Worm (Caenorhabditis elegans) whole organism, L4 larva: ENCODE results near the gene Y26G10.5.
"Not testable (repeated sequence)": the region's sequence is repeated elsewhere in the genome, so short reads cannot be mapped to it uniquely, and the experiment has no call there.

Experiments
- F26F4.8 ChIP-seq: fragments of 200-800 bp; sonication (Bioruptor generic); conservative IDR thresholded peaks from 2 replicates; pipeline ENCODE4 v1.3.6; 2022; ENCODE audit warnings: missing genetic modification characterization, missing compliant biosample characterization
- F44E2.7 ChIP-seq: fragments of 200-800 bp; sonication (Bioruptor generic); IDR thresholded peaks from 2 replicates; pipeline ENCODE4 v2.1.2; 2022; ENCODE audit warnings: missing genetic modification characterization, missing compliant biosample characterization
- F49E8.2 ChIP-seq: sonication (generic microtip); optimal IDR thresholded peaks from 2 replicates; lab custom pipeline; 2016; ENCODE audit warnings: missing compliant biosample characterization, mild to moderate bottlenecking, missing genetic modification characterization, borderline replicate concordance
- Y105C5A.15 ChIP-seq: fragments of 200-800 bp; sonication (Bioruptor generic); IDR thresholded peaks from 2 replicates; pipeline ENCODE4 v1.3.6; 2022; ENCODE audit warnings: missing genetic modification characterization, missing compliant biosample characterization
- Y5F2A.4 ChIP-seq: fragments of 200-800 bp; sonication (Bioruptor generic); optimal IDR thresholded peaks from 2 replicates; lab custom pipeline; 2018; ENCODE audit warnings: mild to moderate bottlenecking, missing genetic modification characterization, missing compliant biosample characterization
- ZK337.2 ChIP-seq: fragments of 200-800 bp; sonication (Bioruptor generic); IDR thresholded peaks from 2 replicates; pipeline ENCODE4 v1.3.6; 2022; ENCODE audit warnings: missing genetic modification reagents, missing genetic modification characterization, missing compliant biosample characterization
- ama-1 ChIP-seq: fragments of 150-350 bp; optimal IDR thresholded peaks from 2 replicates; lab custom pipeline; 2014; ENCODE audit warnings: inconsistent platforms, mixed read lengths
- ceh-28 ChIP-seq: fragments of 150-350 bp; optimal IDR thresholded peaks from 2 replicates; lab custom pipeline; 2014; ENCODE audit warnings: missing biosample characterization, missing genetic modification reagents, missing genetic modification characterization
- ceh-62 ChIP-seq: sonication (generic microtip); optimal IDR thresholded peaks from 2 replicates; lab custom pipeline; 2017; ENCODE audit warnings: missing biosample characterization, missing genetic modification characterization
- cey-2 ChIP-seq: sonication (generic microtip); optimal IDR thresholded peaks from 3 replicates; lab custom pipeline; 2017; ENCODE audit warnings: missing genetic modification characterization, mild to moderate bottlenecking, missing compliant biosample characterization, antibody characterized with exemption, borderline replicate concordance; ENCODE audit not compliant: insufficient read depth
- ctbp-1 ChIP-seq: fragments of 200-800 bp; sonication (Bioruptor generic); IDR thresholded peaks from 2 replicates; pipeline ENCODE4 v1.3.6; 2022; ENCODE audit warnings: missing genetic modification reagents, missing genetic modification characterization, missing compliant biosample characterization
- dpl-1 ChIP-seq: fragments of 150-350 bp; optimal IDR thresholded peaks from 2 replicates; lab custom pipeline; 2014; ENCODE audit warnings: missing biosample characterization, missing genetic modification reagents, missing genetic modification characterization
- egl-27 ChIP-seq: sonication (generic microtip); optimal IDR thresholded peaks from 3 replicates; lab custom pipeline; 2017; ENCODE audit warnings: missing biosample characterization, missing genetic modification reagents, missing genetic modification characterization
- egl-43 ChIP-seq: fragments of 200-800 bp; sonication (Bioruptor generic); IDR thresholded peaks from 2 replicates; pipeline ENCODE4 v1.3.6; 2022; ENCODE audit warnings: missing genetic modification reagents, missing genetic modification characterization, missing compliant biosample characterization
- fos-1 ChIP-seq: fragments of 150-350 bp; optimal IDR thresholded peaks from 2 replicates; lab custom pipeline; 2014; ENCODE audit warnings: missing biosample characterization, missing genetic modification characterization
- hmg-1.1 ChIP-seq: fragments of 200-800 bp; sonication (Bioruptor generic); IDR thresholded peaks from 2 replicates; pipeline ENCODE4 v1.3.6; 2022; ENCODE audit warnings: missing genetic modification reagents, missing genetic modification characterization, missing compliant biosample characterization
- lim-7 ChIP-seq: fragments of 200-800 bp; sonication (Bioruptor generic); IDR thresholded peaks from 2 replicates; pipeline ENCODE4 v1.3.6; 2022; ENCODE audit warnings: missing genetic modification characterization, missing compliant biosample characterization
- lin-15B ChIP-seq: fragments of 150-350 bp; sonication (generic microtip); optimal IDR thresholded peaks from 3 replicates; lab custom pipeline; 2014; ENCODE audit warnings: missing biosample characterization, missing genetic modification characterization
- lin-29 ChIP-seq: fragments of 200-800 bp; sonication (Bioruptor generic); IDR thresholded peaks from 2 replicates; pipeline ENCODE4 v1.3.6; 2022; ENCODE audit warnings: missing genetic modification reagents, missing genetic modification characterization, missing compliant biosample characterization
- lin-38 ChIP-seq: fragments of 200-800 bp; sonication (Bioruptor generic); IDR thresholded peaks from 2 replicates; pipeline ENCODE4 v1.3.6; 2022; ENCODE audit warnings: missing genetic modification reagents, missing genetic modification characterization, missing compliant biosample characterization
- madf-5 ChIP-seq, 2 experiments: fragments of 200-800 bp; sonication (Bioruptor generic); IDR thresholded peaks; 2 replicates each; pipeline ENCODE4 v1.3.6; 2022; ENCODE audit warnings: missing compliant biosample characterization in 2 of 2, missing genetic modification characterization in 2 of 2
- mxl-3 ChIP-seq: fragments of 200-800 bp; sonication (Bioruptor generic); optimal IDR thresholded peaks from 2 replicates; lab custom pipeline; 2018; ENCODE audit warnings: mild to moderate bottlenecking, missing genetic modification characterization, missing compliant biosample characterization
- nhr-237 ChIP-seq: sonication (generic microtip); optimal IDR thresholded peaks from 2 replicates; lab custom pipeline; 2017; ENCODE audit warnings: missing biosample characterization, missing genetic modification characterization
- nhr-41 ChIP-seq: fragments of 200-800 bp; sonication (Bioruptor generic); IDR thresholded peaks from 2 replicates; pipeline ENCODE4 v1.3.6; 2022; ENCODE audit warnings: missing genetic modification reagents, missing genetic modification characterization, missing compliant biosample characterization
- pha-4 ChIP-seq, 2 experiments: fragments of 150-350 bp in 1 of 2; fragments of 200-800 bp in 1 of 2; sonication (Bioruptor generic) in 1 of 2; IDR thresholded peaks in 1 of 2; optimal IDR thresholded peaks in 1 of 2; 2 replicates each; pipeline versions ENCODE4 v1.3.6 to Lab custom; 2014 to 2022; ENCODE audit warnings: missing genetic modification characterization in 2 of 2, missing genetic modification reagents in 2 of 2, missing biosample characterization in 1 of 2, missing compliant biosample characterization in 1 of 2
- set-16 ChIP-seq: fragments of 200-800 bp; sonication (Bioruptor generic); IDR thresholded peaks from 2 replicates; pipeline ENCODE4 v1.3.6; 2022; ENCODE audit warnings: missing genetic modification reagents, missing genetic modification characterization, missing compliant biosample characterization
- snpc-1.2 ChIP-seq: fragments of 200-800 bp; sonication (Bioruptor generic); IDR thresholded peaks from 2 replicates; pipeline ENCODE4 v1.3.6; 2022; ENCODE audit warnings: missing genetic modification reagents, missing genetic modification characterization, missing compliant biosample characterization
- spr-1 ChIP-seq: sonication (generic microtip); optimal IDR thresholded peaks from 2 replicates; lab custom pipeline; 2016; ENCODE audit warnings: mild to moderate bottlenecking, missing genetic modification characterization, missing compliant biosample characterization
- unc-130 ChIP-seq: sonication (generic microtip); optimal IDR thresholded peaks from 2 replicates; lab custom pipeline; 2016; ENCODE audit warnings: missing genetic modification reagents, missing genetic modification characterization, missing compliant biosample characterization
- vab-7 ChIP-seq: fragments of 200-800 bp; sonication (Bioruptor generic); IDR thresholded peaks from 2 replicates; pipeline ENCODE4 v1.3.6; 2022; ENCODE audit warnings: missing genetic modification reagents, missing genetic modification characterization, missing compliant biosample characterization

Gene Y26G10.5

DNA sequence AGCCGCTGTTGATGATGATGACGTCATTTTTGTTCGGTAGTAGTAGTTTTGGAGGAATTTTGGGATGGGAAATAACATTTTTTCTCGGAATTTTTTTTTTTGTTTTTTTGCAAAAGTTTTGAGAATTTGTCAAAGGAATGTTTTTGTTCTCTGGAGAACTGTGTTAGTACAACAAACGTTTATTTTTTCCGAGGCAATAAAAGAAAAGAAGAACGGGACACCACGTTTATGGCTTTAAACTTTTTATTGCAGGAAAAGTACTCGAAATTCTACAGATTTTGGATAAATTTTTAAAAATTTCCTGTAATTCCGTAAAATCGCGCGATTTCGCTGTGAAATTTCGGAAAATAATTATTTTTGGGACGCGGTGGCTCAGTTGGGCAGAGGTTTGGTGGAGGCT, 9.7 kb downstream of the Y26G10.5 start, which contains the start of gene F59A1.13:
Gene F59A1.13, minus strand, starts transcription at position 101 of the 400 bp plus-strand sequence.
- TF ChIP-seq F49E8.2 (no peak), ctbp-1 (GFP tag; lab: Robert Waterston, UW) (no peak), nhr-237 (tag; lab: Kevin White, UChicago) (no peak), Y5F2A.4 (GFP tag; lab: Kevin White, UChicago) (no peak), ama-1 (no peak)

DNA sequence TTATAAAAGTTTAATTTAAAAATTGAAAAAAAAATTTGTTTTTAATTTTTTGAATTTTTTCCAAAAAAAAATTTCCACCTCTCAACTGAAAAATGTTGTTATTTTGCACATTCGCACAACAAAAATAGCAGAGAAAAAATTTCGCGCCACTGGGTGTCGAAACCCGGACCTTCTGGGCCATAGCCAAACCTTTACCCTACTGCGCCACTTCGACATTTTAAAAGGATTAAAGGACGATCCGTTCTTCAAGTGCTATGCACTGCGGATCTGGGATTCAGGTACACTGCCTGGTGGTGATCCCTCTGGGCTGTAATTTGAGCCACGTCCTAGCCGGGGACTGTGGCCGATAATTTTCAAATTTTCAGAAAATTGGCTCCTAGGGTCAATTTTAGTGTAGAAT, 13.2 kb downstream of the Y26G10.5 start:
- TF ChIP-seq vab-7 (GFP tag; lab: Robert Waterston, UW) (peak; percentile 62), pha-4 (GFP tag; IDR thresholded peaks at IDR 0.05; lab: Robert Waterston, UW) (0 out of 2 replicates have a peak, but pooled peaks have one; percentile 15), snpc-1.2 (GFP tag; lab: Robert Waterston, UW) (peak; percentile 32; the same call in 1 of the 2 replicates), lin-38 (GFP tag; lab: Robert Waterston, UW) (peak; percentile 31; the same call in 1 of the 2 replicates), nhr-41 (GFP tag; lab: Robert Waterston, UW) (0 out of 2 replicates have a peak, but pooled peaks have one; percentile 26), lim-7 (GFP tag; lab: Robert Waterston, UW) (peak; percentile 75), madf-5 (GFP tag; IDR thresholded peaks at IDR 0.05; lab: Robert Waterston, UW) (peak in 1 of 2 experiments; percentile 43; a peak in 1 of 4 replicates), egl-43 (GFP tag; lab: Robert Waterston, UW) (0 out of 2 replicates have a peak, but pooled peaks have one; percentile 30)
- TF ChIP-seq pha-4 (tag; optimal IDR thresholded peaks at IDR 0.05; lab: Kevin White, UChicago), result not testable (repeated sequence)

DNA sequence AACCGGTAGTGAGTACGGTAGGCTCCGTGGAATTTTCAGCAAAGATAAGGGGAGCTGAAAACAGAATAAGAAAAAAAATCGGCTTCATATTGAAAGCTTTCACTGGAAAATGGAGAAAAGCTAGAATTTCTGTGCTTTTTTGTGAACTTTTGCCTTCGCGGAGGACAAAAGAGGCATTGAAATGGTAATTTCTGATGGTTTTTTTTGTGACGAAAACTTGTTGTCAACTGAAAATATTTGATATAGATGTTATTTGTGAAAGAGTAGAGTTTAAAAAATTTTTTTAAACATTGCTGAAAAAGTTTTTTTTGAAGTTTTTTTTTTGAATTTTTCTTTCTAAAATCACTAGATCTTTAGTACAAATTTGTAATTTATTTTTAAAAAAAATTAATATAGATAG, 13.8 kb downstream of the Y26G10.5 start, which contains the start of gene F59A1.18:
Gene F59A1.18, minus strand, starts transcription at position 101 of the 400 bp plus-strand sequence.
- no peak for TF ChIP-seq lin-38 (GFP tag; lab: Robert Waterston, UW)
- no peak for TF ChIP-seq set-16
- no peak for TF ChIP-seq lin-15B (tag; lab: Kevin White, UChicago)
- no peak for TF ChIP-seq ceh-62
- no peak for TF ChIP-seq hmg-1.1
- TF ChIP-seq ceh-28, result no peak
- no peak for TF ChIP-seq Y105C5A.15 (GFP tag; lab: Robert Waterston, UW)
- no peak for TF ChIP-seq unc-130
- no peak for TF ChIP-seq lin-29 (GFP tag; lab: Robert Waterston, UW)
- no peak for TF ChIP-seq cey-2 (tag; lab: Kevin White, UChicago)
- no peak for TF ChIP-seq ZK337.2 (GFP tag; lab: Robert Waterston, UW)
- TF ChIP-seq dpl-1, result no peak

DNA sequence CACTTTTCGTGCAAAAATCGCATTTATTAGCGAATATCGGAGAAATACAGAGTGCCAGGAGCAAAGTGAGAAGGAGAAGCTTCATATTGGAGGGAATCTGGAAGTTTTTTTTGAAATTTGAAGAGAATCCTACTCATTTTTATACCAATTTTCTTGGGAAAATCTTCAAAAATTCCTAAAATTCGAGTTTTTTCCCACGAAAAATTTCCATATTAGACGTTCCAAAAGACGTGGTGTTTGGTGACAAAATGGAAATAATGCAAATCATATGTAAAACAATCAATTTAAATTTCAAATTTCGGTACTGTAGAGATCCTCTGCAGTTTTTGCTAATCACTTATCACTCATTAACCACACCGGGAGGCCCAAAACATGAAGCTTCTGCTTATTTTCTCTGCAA, 15.8 kb downstream of the Y26G10.5 start, which contains the start of the genes F59A1.16 and F59A1.6:
Gene F59A1.16, minus strand, starts transcription at position 101 of the 400 bp plus-strand sequence.
Gene F59A1.6, plus strand, starts transcription at position 285 of the 400 bp plus-strand sequence.
- TF ChIP-seq F26F4.8 (no peak), F49E8.2 (no peak), fos-1 (tag; lab: Kevin White, UChicago) (no peak), spr-1 (tag; lab: Kevin White, UChicago) (no peak), mxl-3 (GFP tag; lab: Kevin White, UChicago) (no peak), ZK337.2 (GFP tag; lab: Robert Waterston, UW) (no peak)

DNA sequence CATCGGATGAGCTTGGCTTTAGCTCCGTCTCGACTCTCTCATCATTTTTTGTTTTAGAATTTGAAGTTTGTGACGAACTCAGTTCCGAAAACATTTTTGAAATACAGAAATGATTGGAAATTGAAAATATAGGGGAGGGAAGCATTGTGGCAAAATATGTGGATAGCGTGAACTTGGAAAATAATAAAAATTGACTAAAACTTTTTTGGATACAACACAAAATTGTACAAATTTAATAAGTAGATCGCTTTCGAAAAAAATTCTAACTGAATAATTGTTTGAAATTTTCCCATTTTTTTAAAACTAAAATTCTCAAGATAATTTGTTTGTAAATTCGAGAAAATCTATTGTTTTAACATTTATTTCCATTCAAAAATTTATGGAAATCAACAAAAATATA, 16.9 kb downstream of the Y26G10.5 start, which contains the start of gene F59A1.15:
Gene F59A1.15, minus strand, starts transcription at position 101 of the 400 bp plus-strand sequence.
- TF ChIP-seq F44E2.7 (GFP tag; lab: Robert Waterston, UW), result no peak
- TF ChIP-seq, all 104 proteins: peak for 0

DNA sequence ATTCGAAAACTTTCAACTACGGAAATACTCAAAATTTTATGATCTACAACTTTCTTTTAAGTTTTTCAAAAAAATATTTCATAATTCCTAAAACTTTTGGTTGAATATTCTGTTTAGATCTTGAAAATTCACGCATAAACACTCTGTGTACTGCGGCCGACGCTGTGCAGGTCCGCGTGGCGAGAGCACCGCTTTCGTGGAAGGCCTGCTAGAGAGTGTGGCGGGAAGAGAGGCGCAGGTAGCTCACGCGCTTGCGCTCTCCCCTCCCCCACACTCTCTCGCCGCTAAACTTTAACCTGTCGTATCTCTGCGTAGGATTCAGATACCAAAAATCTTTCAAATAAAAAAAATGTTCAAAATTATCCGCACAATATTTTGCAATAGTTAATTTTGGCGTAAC, 17.3 kb downstream of the Y26G10.5 start:
- TF ChIP-seq egl-27 (tag; lab: Kevin White, UChicago), result no peak
- TF ChIP-seq set-16, result peak; percentile 84
